Fruit fly (Drosophila melanogaster) whole organism: ENCODE measurements around the gene CG34253.

Experiments
- CG8478 ChIP-seq: fragments of >200 bp; optimal IDR thresholded peaks from 2 replicates; lab custom pipeline; 2018; ENCODE audit warnings: inconsistent platforms
- Dll ChIP-seq: fragments of >200 bp; optimal IDR thresholded peaks from 2 replicates; lab custom pipeline; 2017
- EcR ChIP-seq, 2 experiments: fragments of >200 bp; optimal IDR thresholded peaks; 2 replicates each; lab custom pipeline; 2017; ENCODE audit warnings: missing biosample characterization in 2 of 2, missing genetic modification characterization in 2 of 2, missing genetic modification reagents in 2 of 2
- pan ChIP-seq: fragments of >200 bp; optimal IDR thresholded peaks from 2 replicates; lab custom pipeline; 2017
- psq ChIP-seq: fragments of >200 bp; optimal IDR thresholded peaks from 2 replicates; lab custom pipeline; 2017
- usp ChIP-seq: fragments of >200 bp; optimal IDR thresholded peaks from 2 replicates; lab custom pipeline; 2017; ENCODE audit warnings: missing biosample characterization, missing genetic modification characterization, mixed read lengths

CG34253 gene

dm6 chr3L:18057752-18058518 lies 29.2 kb downstream of the CG34253 start:
- TF ChIP-seq EcR (GFP tag; optimal IDR thresholded peaks at IDR 0.05; lab: Kevin White, UChicago) (no peak), pan (lab: Kevin White, UChicago) (no peak), CG8478 (no peak), psq (lab: Kevin White, UChicago) (no peak), usp (no peak), Dll (lab: Kevin White, UChicago) (no peak)

dm6 chr3L:18057033-18057432 lies 30.1 kb downstream of the CG34253 start:
- no peak for TF ChIP-seq psq (lab: Kevin White, UChicago)
- TF ChIP-seq CG8478, result no peak
- no peak for TF ChIP-seq usp
- TF ChIP-seq pan (lab: Kevin White, UChicago), result no peak
- no peak for TF ChIP-seq EcR (GFP tag; optimal IDR thresholded peaks at IDR 0.05; lab: Kevin White, UChicago)
- TF ChIP-seq Dll (lab: Kevin White, UChicago), result no peak

dm6 chr3L:18046590-18047158 lies 40.4 kb downstream of the CG34253 start:
- TF ChIP-seq psq (lab: Kevin White, UChicago) (no peak), usp (no peak), CG8478 (no peak)

dm6 chr3L:18044333-18045043 lies 42.6 kb downstream of the CG34253 start:
- no peak for TF ChIP-seq psq (lab: Kevin White, UChicago)
- no peak for TF ChIP-seq pan (lab: Kevin White, UChicago)
- TF ChIP-seq Dll (lab: Kevin White, UChicago), result no peak
- no peak for TF ChIP-seq usp
- no peak for TF ChIP-seq CG8478
- TF ChIP-seq EcR (GFP tag; optimal IDR thresholded peaks at IDR 0.05; lab: Kevin White, UChicago), result no peak

dm6 chr3L:18042433-18042832 lies 44.7 kb downstream of the CG34253 start, which contains the start of gene CG42393:
TSS of gene CG42393 (plus strand) at chr3L:18042733.
- no peak for TF ChIP-seq EcR (GFP tag; optimal IDR thresholded peaks at IDR 0.05; lab: Kevin White, UChicago)
- TF ChIP-seq usp, result no peak
- no peak for TF ChIP-seq CG8478
- no peak for TF ChIP-seq pan (lab: Kevin White, UChicago)
- TF ChIP-seq Dll (lab: Kevin White, UChicago), result no peak
- no peak for TF ChIP-seq psq (lab: Kevin White, UChicago)

- TF ChIP-seq CG8478 (no peak), EcR (GFP tag; optimal IDR thresholded peaks at IDR 0.05; lab: Kevin White, UChicago) (no peak), usp (no peak), psq (lab: Kevin White, UChicago) (no peak), pan (lab: Kevin White, UChicago) (no peak), Dll (lab: Kevin White, UChicago) (no peak)
Observed at dm6 chr3L:18040017-18040416, 47.1 kb downstream of the CG34253 start, which contains the start of gene CG32192. TSS of gene CG32192 (plus strand) at chr3L:18040317.

- TF ChIP-seq pan (lab: Kevin White, UChicago), result no peak
- TF ChIP-seq CG8478, result no peak
- no peak for TF ChIP-seq psq (lab: Kevin White, UChicago)
- TF ChIP-seq Dll (lab: Kevin White, UChicago), result no peak
- no peak for TF ChIP-seq usp
- TF ChIP-seq EcR (GFP tag; optimal IDR thresholded peaks at IDR 0.05; lab: Kevin White, UChicago), result peak in 1 of 2 experiments; percentile 36
Observed at dm6 chr3L:18038122-18038762, 48.9 kb downstream of the CG34253 start.

- TF ChIP-seq EcR (GFP tag; optimal IDR thresholded peaks at IDR 0.05; lab: Kevin White, UChicago) (peak; percentile 91 to 95), pan (lab: Kevin White, UChicago) (no peak)
Observed at dm6 chr3L:18037459-18038092, 49.5 kb downstream of the CG34253 start.

- TF ChIP-seq CG8478 (no peak), usp (no peak), Dll (lab: Kevin White, UChicago) (no peak), pan (lab: Kevin White, UChicago) (no peak), EcR (GFP tag; optimal IDR thresholded peaks at IDR 0.05; lab: Kevin White, UChicago) (peak in 1 of 2 experiments; percentile 93), psq (lab: Kevin White, UChicago) (no peak)
Observed at dm6 chr3L:18036995-18037394, 50.1 kb downstream of the CG34253 start.
